Worm (Caenorhabditis elegans): Measurements from ENCODE around the gene Y38H6C.20.

Y38H6C.20 gene

ce11 chrV:20580511-20581040 is 29.6 kb upstream of the Y38H6C.20 start, which contains the start of gene F26F2.7 (continued):
- TF ChIP-seq ceh-91 (GFP tag; IDR thresholded peaks at IDR 0.05) (peak; percentile 87), bed-1 (GFP tag; IDR thresholded peaks at IDR 0.05) (no peak), zfh-2 (GFP tag; conservative IDR thresholded peaks at IDR 0.05) (peak; percentile 80), F22D6.2 (tag; optimal IDR thresholded peaks at IDR 0.05) (peak; percentile 28), F49E8.2 (tag; optimal IDR thresholded peaks at IDR 0.05; ENCODE audit: insufficient read depth) (no peak), pha-4 (tag; optimal IDR thresholded peaks at IDR 0.05) (peak; percentile 48), ceh-100 (GFP tag; IDR thresholded peaks at IDR 0.05) (no peak), lin-35 (GFP tag; optimal IDR thresholded peaks at IDR 0.05) (peak in 2 of 3 experiments; percentile 4 to 82), snpc-4 (GFP tag; optimal IDR thresholded peaks at IDR 0.05) (no peak), snpc-4 (tag; optimal IDR thresholded peaks at IDR 0.05) (peak in 3 of 4 experiments; percentile 26 to 85 (median 79)), ZK185.1 (tag; optimal IDR thresholded peaks at IDR 0.05; ENCODE audit: poor library complexity, severe bottlenecking) (no peak), Y67H2A.10 (GFP tag; conservative IDR thresholded peaks at IDR 0.05) (peak; percentile 63; the same call in 1 of the 2 replicates), mcd-1 (GFP tag; IDR thresholded peaks at IDR 0.05) (peak; percentile 88; the same call in 1 of the 2 replicates), nhr-179 (tag; optimal IDR thresholded peaks at IDR 0.05) (no peak), efl-1 (GFP tag; optimal IDR thresholded peaks at IDR 0.05) (peak; percentile 57), let-526 (GFP tag; IDR thresholded peaks at IDR 0.05) (no peak), Y56A3A.18 (GFP tag; IDR thresholded peaks at IDR 0.05) (peak; percentile 59; the same call in 1 of the 2 replicates), him-1 (tag; optimal IDR thresholded peaks at IDR 0.05) (peak; percentile 77), dox-1 (GFP tag; IDR thresholded peaks at IDR 0.05) (peak; percentile 98), dpl-1 (GFP tag; optimal IDR thresholded peaks at IDR 0.05) (peak; percentile 59), tbp1 (GFP tag; optimal IDR thresholded peaks at IDR 0.05) (peak; percentile 72), die-1 (tag; optimal IDR thresholded peaks at IDR 0.05) (no peak), ztf-18 (tag; optimal IDR thresholded peaks at IDR 0.05) (peak; percentile 99), attf-3 (GFP tag; conservative IDR thresholded peaks at IDR 0.05) (peak; percentile 58), K12H6.12 (tag; optimal IDR thresholded peaks at IDR 0.05) (peak; percentile 71), madf-8 (GFP tag; conservative IDR thresholded peaks at IDR 0.05) (peak; percentile 99), dpff-1 (tag; optimal IDR thresholded peaks at IDR 0.05) (no peak), F23B12.7 (tag; optimal IDR thresholded peaks at IDR 0.05; ENCODE audit: insufficient read depth) (peak; percentile 44), Y53F4B.3 (GFP tag; IDR thresholded peaks at IDR 0.05) (no peak), C17E4.6 (GFP tag; IDR thresholded peaks at IDR 0.05) (peak; percentile 50; the same call in 1 of the 2 replicates), madf-3 (GFP tag; IDR thresholded peaks at IDR 0.05) (peak; percentile 83), mxl-1 (tag; optimal IDR thresholded peaks at IDR 0.05) (peak; percentile 9), lin-26 (GFP tag; IDR thresholded peaks at IDR 0.05) (no peak), F52B5.7 (tag; optimal IDR thresholded peaks at IDR 0.05) (no peak), madf-10 (tag; optimal IDR thresholded peaks at IDR 0.05) (peak; percentile 78), nhr-80 (tag; optimal IDR thresholded peaks at IDR 0.05) (peak; percentile 80), gei-17 (GFP tag; optimal IDR thresholded peaks at IDR 0.05) (peak; percentile 41), lag-1 (GFP tag; IDR thresholded peaks at IDR 0.05) (no peak), ztf-22 (GFP tag; optimal IDR thresholded peaks at IDR 0.05) (no peak), attf-6 (GFP tag; IDR thresholded peaks at IDR 0.05) (peak; percentile 79), let-607 (tag; optimal IDR thresholded peaks at IDR 0.05) (peak; percentile 33 to 81), nhr-120 (GFP tag; IDR thresholded peaks at IDR 0.05) (no peak), ztf-3 (GFP tag; optimal IDR thresholded peaks at IDR 0.05) (no peak), sea-2 (GFP tag; IDR thresholded peaks at IDR 0.05) (no peak), ceh-79 (tag; optimal IDR thresholded peaks at IDR 0.05) (peak; percentile 29), B0261.1 (tag; optimal IDR thresholded peaks at IDR 0.05) (peak; percentile 25), snpc-1.1 (tag; optimal IDR thresholded peaks at IDR 0.05; ENCODE audit: insufficient read depth) (peak; percentile 41), hlh-12 (tag; optimal IDR thresholded peaks at IDR 0.05) (no peak)

All from whole organism, young adult.